Worm (Caenorhabditis elegans) whole organism, dauer: ENCODE data around the gene pals-28.

Experiments
- unc-62 ChIP-seq: sonication (generic microtip); optimal IDR thresholded peaks from 2 replicates; lab custom pipeline; 2017; ENCODE audit warnings: missing biosample characterization, missing genetic modification reagents, missing genetic modification characterization

pals-28 gene

DNA sequence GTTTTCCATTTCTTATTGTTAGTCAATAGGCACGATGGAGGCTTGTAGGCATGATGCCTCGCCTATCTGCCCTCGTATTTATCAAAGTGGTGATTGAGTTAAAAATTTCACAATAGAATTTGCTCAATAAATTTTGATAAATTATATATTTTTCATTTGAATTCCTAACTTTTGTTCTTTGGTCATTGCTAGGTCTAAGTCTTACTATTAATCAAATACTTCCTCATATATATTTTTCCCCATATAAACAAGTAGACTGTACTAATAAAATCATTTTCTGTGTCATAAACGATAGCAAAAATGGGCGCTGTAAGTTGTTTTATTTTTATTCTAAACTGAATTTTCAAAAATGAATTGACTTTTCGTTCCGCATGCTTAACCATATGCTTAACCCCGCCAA, at the start of gene pals-28:
Gene pals-28 (plus strand): TSS at position 301 of the 400 bp plus-strand sequence.
- no peak for TF ChIP-seq unc-62

DNA sequence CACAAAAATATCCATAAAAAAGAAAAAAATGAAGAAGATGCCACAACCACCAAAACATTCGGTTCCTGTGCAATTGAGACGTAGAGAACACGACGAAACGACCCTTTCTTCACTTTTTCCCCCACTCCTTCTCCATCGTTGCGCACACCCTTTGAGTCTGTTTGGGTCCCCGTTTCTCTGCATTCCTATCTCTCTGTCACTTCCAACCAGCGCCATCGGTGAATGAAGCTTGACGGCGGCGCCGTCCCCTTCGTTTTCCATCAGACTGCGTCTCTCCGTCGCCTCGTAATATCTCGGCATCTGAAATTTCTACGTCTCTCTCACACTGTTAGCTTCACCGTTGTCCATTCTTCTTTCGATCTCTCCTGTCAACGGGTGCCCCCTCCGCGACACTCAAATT, 49.0 kb upstream of the pals-28 start:
- TF ChIP-seq unc-62, result no peak

DNA sequence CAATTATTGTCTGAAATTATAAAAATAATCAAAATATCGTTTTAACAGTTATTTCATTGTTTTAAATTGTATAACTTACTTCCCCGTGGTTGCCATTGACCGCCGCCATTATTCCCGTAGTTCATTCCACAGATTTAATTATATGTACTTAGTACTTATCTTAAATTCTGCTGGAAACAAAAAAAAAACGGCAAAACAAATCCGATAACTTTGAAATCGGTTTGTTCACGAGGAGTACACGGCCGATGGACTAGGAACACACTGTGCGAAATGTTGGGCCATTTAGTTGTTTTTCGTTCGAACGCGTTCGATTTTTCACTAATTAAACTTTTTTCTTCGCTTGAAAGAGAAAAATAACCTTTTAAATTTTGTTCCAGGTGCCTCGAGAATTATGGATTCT, 41.5 kb upstream of the pals-28 start, which contains the start of the genes B0285.3 and lcmt-1:
Gene B0285.3 (minus strand): TSS at position 267 of the 400 bp plus-strand sequence.
Gene lcmt-1 (plus strand): TSS at position 377 of the 400 bp plus-strand sequence.
- TF ChIP-seq unc-62, result no peak

DNA sequence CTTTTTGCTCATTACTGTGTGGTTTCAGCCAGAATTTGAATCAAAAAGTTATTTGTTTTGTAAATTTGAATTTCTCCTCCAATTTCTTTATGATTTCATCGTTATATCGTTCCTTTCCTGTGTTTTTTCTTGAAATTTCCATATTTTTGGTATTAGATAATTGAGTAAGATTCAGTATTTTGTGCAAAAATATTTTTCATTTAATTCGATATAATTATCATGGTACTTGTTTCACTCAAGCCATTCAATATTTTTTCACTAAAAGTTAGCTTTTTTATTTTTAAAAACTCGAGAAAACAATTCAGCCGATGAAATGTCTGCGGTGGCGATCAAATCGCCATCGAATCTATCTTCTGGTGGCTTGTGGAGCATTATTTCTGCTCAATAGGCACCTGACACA, 39.6 kb upstream of the pals-28 start, which contains the start of gene hse-5:
Gene hse-5 (plus strand): TSS at position 301 of the 400 bp plus-strand sequence.
- no peak for TF ChIP-seq unc-62

DNA sequence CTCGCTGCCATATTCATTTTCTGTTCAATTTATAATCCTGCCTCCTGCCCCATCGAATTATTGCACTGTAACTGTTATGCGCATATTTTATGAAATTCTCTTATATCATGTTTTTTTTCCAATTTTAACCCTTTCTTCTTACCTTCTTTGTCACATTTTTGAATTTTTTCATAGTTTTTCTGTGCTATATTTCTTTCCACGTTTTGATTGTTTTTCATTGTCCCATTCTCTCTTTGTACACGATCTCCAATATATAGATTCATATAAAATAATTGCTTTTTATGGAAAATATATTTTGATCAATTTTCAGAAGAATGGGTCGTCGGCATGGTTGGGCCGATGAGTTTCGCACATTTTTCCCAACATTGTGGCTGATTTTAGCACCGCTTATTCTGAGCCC, 34.8 kb upstream of the pals-28 start, which contains the start of gene B0285.6:
Gene B0285.6 (plus strand): TSS at position 301 of the 400 bp plus-strand sequence.
- no peak for TF ChIP-seq unc-62

DNA sequence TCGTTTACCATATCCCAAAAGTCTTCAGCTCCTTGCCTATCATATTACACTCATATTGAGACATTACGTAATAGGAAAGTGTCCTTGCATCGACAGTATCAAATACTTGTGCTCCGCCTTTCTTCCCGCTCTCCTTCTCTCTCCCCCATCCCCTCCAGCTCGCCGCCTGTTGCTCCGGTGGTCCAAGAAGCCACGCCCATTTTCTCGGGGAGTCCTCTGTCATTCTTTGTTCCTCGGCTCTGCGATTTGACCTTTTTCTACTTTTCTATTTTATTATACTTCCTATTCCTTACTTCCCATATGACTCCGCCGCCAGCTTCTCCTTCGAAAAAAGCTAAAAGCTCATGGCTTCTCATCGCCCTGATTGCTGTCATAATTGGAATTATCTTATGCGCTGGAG, 28.2 kb upstream of the pals-28 start, which contains the start of gene mnp-1:
Gene mnp-1 (plus strand): TSS at position 211 of the 400 bp plus-strand sequence.
- TF ChIP-seq unc-62, result no peak

DNA sequence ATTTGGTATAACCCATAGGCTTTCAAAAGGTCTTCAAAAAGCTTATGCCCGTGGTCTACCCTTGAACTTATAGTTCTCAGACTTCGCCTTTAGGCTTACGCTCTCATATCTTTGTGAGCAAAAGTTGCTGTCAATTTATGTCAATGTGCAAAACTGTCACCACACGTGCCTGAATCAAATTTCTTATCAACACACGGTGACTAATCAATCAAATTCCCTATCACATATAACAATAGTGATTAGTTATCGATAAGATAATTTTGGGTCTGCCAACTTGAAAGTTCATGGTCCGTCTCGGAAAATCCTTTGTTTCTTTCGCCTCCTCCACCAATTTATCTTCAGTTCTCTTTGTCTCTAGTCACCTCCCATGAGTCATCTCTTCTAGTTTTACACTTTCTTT, 27.1 kb upstream of the pals-28 start:
- no peak for TF ChIP-seq unc-62

DNA sequence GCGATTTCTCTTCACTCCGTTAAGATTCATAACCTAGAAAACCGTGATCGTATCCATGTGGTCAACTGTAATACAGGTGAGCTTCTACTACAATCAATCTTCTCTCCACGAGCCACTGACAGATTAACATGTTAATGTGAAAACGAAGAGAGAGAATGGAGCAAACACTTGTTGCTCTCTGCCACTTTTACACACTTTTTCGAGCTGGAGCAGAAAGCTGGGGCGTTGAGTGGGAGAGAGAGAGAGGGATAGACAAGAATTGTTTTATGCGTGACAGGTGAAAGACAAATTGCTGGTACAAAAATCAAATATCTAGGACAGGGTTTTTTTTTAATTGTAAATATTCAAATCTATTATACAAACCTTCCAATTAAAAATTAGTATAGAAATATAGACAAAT, 26.2 kb upstream of the pals-28 start:
- TF ChIP-seq unc-62, result no peak

DNA sequence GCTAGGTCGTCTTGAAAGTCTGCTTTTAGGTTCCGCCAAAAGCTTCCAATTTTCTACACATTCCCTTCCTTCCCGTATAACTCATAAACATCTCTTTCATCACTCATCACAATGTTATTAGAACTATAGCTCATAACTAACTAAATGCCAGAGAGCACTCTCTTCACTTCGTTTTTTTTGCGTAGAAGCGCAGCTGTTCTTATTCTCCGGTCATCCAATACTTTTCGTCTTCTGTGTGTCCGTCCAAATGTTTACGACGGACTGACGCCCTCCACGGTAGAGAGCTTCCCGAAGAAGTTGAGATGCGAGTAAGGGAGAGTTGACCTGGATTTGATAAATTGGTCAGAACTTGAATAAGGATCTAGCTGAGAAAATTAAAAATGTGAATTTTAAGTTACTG, 25.4 kb upstream of the pals-28 start:
- no peak for TF ChIP-seq unc-62

DNA sequence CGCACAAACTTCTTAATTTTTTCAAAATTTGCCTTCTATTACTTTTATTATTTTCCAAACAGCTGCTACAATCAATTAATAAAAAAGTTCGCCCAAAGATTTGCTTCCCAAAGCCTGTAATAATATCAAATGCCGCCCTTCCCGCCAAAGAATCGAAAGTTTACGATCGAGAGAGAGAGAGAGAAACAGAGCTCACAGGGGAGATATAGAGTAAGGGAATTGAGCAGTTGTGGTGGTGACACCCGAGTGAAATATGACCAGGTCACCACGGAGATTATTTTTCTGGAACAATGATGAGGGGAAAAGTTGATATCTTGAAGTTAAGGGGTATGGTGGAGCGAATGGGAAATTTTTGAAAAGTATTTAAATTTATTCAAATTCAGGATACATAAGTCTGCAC, 24.7 kb upstream of the pals-28 start:
- TF ChIP-seq unc-62, result no peak

DNA sequence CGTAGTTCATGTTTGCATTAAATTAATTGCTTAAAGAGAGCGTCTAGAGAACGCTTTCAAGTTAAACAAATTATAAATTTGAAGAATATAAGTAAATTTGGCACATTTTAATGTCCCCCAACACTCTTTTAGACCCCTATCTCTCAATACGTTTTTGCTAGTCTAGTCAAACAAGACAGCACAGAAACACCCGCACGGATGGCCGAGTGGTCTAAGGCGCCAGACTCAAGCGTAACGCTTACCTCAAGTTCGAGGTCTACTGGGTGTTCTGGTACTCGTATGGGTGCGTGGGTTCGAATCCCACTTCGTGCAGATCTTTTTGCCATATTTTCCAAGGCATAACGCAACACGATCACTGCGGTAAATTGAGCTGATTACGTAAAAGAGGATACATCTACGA, 22.3 kb upstream of the pals-28 start:
- no peak for TF ChIP-seq unc-62

DNA sequence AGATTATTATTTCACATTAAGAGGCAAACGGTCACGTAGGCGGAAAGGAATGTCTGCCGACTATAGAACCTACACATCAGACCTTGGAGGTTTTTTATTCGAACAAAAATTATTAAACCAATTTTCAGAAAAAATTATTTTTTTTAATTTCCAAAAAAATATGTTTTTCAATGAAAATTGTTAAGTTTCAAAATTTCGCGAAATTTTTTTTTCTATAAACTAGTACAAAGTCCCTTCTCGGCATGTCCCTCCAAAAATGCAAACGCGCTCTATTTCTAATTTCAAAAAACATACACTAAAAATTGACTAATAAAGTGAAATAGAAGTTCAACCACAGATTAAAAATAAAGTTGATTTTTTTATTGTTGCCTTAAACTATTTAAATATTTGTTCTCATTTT, 19.6 kb upstream of the pals-28 start, which contains the start of gene ckb-1:
Gene ckb-1 (plus strand): TSS at position 301 of the 400 bp plus-strand sequence.
- no peak for TF ChIP-seq unc-62

DNA sequence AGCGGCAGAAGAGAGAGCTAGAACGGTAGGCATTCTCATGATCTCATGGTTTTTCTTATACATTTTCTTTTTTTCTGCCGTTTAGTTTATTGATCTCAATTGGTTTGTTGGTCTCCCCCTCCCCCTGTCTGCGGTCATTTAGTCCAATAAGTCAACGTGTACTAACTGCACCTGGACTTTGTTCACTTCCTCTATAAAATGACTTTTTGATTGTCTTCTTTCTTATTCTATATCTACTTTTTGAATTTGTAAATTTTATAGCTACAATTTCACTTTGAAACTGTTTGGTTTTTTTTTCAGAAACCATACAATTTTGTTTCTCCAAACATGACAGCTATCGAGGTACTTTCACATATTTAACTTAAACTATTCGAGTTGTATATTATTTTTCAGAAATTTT, 16.9 kb upstream of the pals-28 start, which contains the start of gene ckb-2:
Gene ckb-2 (plus strand): TSS at position 301 of the 400 bp plus-strand sequence.
- no peak for TF ChIP-seq unc-62

DNA sequence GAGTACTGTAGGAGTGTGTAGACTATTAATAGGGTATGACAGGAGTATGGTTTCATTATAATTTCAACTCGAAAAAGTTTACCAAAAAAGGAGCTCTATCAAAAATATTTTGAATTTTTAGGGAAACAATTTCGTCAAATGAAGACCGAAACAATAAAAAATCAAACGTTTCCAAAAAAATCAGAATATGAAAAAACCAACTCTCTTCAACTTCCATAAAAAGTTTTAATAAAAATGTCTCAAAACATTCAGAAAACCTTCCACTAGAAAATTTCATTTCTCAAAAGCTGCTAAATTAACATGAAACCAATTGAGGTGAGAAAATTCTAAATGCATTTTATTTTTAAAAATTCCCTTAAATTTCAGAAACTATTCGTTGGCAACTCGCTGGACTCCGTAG, 14.0 kb upstream of the pals-28 start, which contains the start of gene ckb-3:
Gene ckb-3 (plus strand): TSS at position 301 of the 400 bp plus-strand sequence.
- no peak for TF ChIP-seq unc-62

DNA sequence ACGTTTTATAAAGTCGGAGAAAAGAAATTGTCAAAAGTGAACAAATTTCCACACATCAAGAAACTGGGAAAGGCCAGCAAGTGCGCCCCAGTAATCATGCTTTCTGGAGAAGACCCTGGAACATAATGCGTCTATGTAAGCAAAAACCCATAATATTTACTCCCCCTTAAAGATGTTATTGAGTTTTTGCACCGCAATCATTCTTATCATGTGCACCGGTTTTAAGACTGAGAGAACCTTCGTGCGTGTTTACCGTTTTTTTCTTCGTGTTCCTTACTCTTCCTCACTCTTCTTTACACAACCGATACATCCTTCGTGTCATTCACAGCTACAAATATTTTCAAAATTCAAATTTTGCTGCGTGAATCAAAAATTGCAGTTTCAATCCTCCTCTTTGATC, 11.7 kb upstream of the pals-28 start:
- TF ChIP-seq unc-62, result no peak

DNA sequence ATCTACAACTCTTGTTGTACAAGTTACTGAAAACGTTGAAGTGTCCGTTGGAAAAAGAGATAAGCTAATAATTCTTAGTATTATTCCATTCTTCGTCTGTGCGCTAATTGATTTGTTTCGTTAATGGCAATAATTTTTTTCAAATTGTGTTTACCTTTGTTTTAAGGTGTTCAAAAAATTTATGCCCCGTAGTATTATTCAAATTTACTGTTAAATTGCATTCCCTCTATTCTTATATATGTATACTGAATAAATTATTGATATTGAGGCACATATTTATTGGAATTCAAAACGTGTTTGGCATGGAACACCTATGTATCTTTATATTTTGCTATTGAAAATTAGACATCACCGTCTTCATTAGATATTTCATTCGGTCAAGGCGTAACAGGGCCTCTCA, 9.7 kb upstream of the pals-28 start, which contains the start of gene pals-26:
Gene pals-26 (plus strand): TSS at position 301 of the 400 bp plus-strand sequence.
- no peak for TF ChIP-seq unc-62

DNA sequence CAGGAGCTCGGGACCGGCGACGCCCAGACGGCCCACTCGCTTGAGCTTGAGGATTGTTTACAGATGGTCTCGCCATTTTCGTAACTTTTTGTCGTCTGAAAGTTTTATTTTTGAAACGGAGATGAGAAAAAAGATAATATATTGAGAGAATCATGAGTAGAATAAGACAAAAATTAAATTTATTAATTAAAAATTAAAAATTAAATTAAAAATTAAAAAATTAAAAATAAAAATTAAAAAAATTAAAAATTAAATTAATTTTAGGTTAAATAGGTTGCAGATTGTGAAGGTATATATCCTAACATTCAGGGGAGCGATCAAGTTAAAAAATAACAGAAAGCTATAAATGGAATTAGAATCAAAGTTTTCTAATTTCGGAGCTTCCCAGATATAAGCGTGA, 4.9 kb upstream of the pals-28 start, which contains the start of gene B0284.3:
Gene B0284.3 (minus strand): TSS at position 101 of the 400 bp plus-strand sequence.
- no peak for TF ChIP-seq unc-62

DNA sequence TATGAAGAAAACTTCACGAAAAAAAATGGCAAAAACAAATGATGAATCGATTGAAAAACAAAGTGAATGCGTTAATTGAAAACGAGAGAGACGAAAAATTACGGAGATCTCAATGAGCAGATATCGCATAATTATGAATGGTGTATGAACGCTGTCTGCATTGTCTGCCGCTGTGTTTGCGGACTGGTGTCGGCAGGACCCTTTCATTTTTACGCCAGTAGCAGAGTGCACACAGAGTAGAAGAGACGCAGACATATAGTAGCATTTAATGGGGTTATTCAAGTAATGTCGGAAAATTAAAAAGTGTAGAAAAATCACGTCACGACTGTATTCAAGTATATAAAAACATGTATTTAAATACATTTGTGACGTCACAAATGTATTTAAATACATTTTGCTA, 3.8 kb upstream of the pals-28 start:
- no peak for TF ChIP-seq unc-62

DNA sequence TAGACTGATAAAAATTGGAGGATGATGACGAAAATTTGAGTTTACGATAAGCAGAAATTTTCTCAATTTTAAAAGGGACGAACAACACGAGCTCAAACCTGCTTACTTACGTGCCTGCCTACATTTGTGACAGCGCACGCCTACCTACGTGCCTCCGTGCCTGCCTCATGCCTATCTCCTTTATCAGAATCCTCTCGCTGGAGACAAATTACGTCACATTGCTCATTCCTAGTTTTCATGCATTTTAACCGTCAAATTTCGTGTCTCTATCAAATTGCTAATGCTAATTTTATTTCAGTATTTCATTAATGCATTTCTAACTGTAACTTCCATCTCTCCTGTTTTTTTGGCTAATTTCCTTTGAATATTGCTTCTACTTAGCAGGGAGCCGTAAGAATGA, 3.2 kb upstream of the pals-28 start, which contains the start of gene pals-27:
Gene pals-27 (plus strand): TSS at position 301 of the 400 bp plus-strand sequence.
- TF ChIP-seq unc-62, result no peak
